Fruit fly (Drosophila melanogaster) whole organism, embryonic: ENCODE data around the gene qm.
A peak's percentile ranks its signal among the peaks of the same experiment; 100 is the strongest.

Source experiments
- CG1024 ChIP-seq: fragments of 200-800 bp; sonication (Bioruptor generic); IDR thresholded peaks from 2 replicates; pipeline ENCODE4 v1.3.6; 2022; ENCODE audit warnings: missing biosample characterization, missing genetic modification characterization
- CG11085 ChIP-seq: fragments of 200-800 bp; sonication (Bioruptor generic); IDR thresholded peaks from 2 replicates; pipeline ENCODE4 v1.3.6; 2022; ENCODE audit warnings: missing biosample characterization, missing genetic modification characterization
- CG12104 ChIP-seq: fragments of 200-800 bp; sonication (Bioruptor generic); optimal IDR thresholded peaks from 3 replicates; lab custom pipeline; 2016; ENCODE audit warnings: missing biosample characterization, missing genetic modification characterization
- CG12219 ChIP-seq: fragments of 200-800 bp; sonication (Bioruptor generic); optimal IDR thresholded peaks from 3 replicates; lab custom pipeline; 2018; ENCODE audit warnings: missing biosample characterization, mild to moderate bottlenecking, missing genetic modification characterization
- CG12659 ChIP-seq: fragments of 200-800 bp; sonication (Bioruptor generic); optimal IDR thresholded peaks from 3 replicates; lab custom pipeline; 2017; ENCODE audit warnings: mild to moderate bottlenecking, missing biosample characterization, missing genetic modification reagents, missing genetic modification characterization
- CG14014 ChIP-seq: fragments of 200-800 bp; sonication (Bioruptor generic); IDR thresholded peaks from 2 replicates; pipeline ENCODE4 v1.3.6; 2022; ENCODE audit warnings: missing biosample characterization, missing genetic modification characterization
- CG14667 ChIP-seq: fragments of 200-800 bp; sonication (Bioruptor generic); IDR thresholded peaks from 2 replicates; pipeline ENCODE4 v1.3.6; 2022; ENCODE audit warnings: missing biosample characterization, missing genetic modification characterization
- CG1647 ChIP-seq: fragments of 200-800 bp; sonication (Bioruptor generic); optimal IDR thresholded peaks from 3 replicates; lab custom pipeline; 2016; ENCODE audit warnings: missing biosample characterization, missing genetic modification characterization
- CG16813 ChIP-seq: fragments of 200-800 bp; sonication (Bioruptor generic); IDR thresholded peaks from 3 replicates; pipeline ENCODE4 v1.3.6; 2022; ENCODE audit warnings: missing biosample characterization, missing genetic modification characterization; ENCODE audit not compliant: partially characterized antibody
- CG17802 ChIP-seq: fragments of 200-800 bp; sonication (Bioruptor generic); optimal IDR thresholded peaks from 2 replicates; lab custom pipeline; 2018; ENCODE audit warnings: missing biosample characterization, mild to moderate bottlenecking, missing genetic modification characterization, moderate library complexity
- CG3281 ChIP-seq: fragments of 200-800 bp; sonication (Bioruptor generic); optimal IDR thresholded peaks from 3 replicates; lab custom pipeline; 2017; ENCODE audit warnings: missing biosample characterization, mild to moderate bottlenecking, missing genetic modification characterization
- CG3847 ChIP-seq: fragments of 200-800 bp; sonication (Bioruptor generic); IDR thresholded peaks from 2 replicates; pipeline ENCODE4 v1.3.6; 2022; ENCODE audit warnings: missing biosample characterization, missing genetic modification characterization
- CG8359 ChIP-seq: fragments of 200-800 bp; sonication (Bioruptor generic); optimal IDR thresholded peaks from 2 replicates; lab custom pipeline; 2017; ENCODE audit warnings: missing biosample characterization, mild to moderate bottlenecking, missing genetic modification characterization, borderline replicate concordance
- D ChIP-seq, 2 experiments: fragments of 200-800 bp in 1 of 2; fragments of >200 bp in 1 of 2; sonication (Bioruptor generic) in 1 of 2; optimal IDR thresholded peaks; 2 replicates in 1 of 2; 3 replicates in 1 of 2; lab custom pipeline; 2017; ENCODE audit warnings: mild to moderate bottlenecking in 1 of 2, missing biosample characterization in 1 of 2, missing genetic modification characterization in 1 of 2, missing genetic modification reagents in 1 of 2
- Dbx ChIP-seq: fragments of 200-800 bp; sonication (Bioruptor generic); IDR thresholded peaks from 3 replicates; pipeline ENCODE4 v1.3.6; 2022; ENCODE audit warnings: missing biosample characterization, missing genetic modification characterization
- Doc2 ChIP-seq: fragments of 200-800 bp; sonication (Bioruptor generic); IDR thresholded peaks from 2 replicates; pipeline ENCODE4 v1.3.6; 2022; ENCODE audit warnings: missing biosample characterization, missing genetic modification characterization
- Doc3 ChIP-seq: fragments of 200-800 bp; sonication (Bioruptor generic); IDR thresholded peaks from 3 replicates; pipeline ENCODE4 v1.3.6; 2022; ENCODE audit warnings: missing biosample characterization, missing genetic modification characterization; ENCODE audit not compliant: partially characterized antibody
- Dref ChIP-seq: fragments of 200-800 bp; sonication (Bioruptor generic); IDR thresholded peaks from 2 replicates; pipeline ENCODE4 v1.3.6; 2022; ENCODE audit warnings: missing biosample characterization, missing genetic modification characterization
- Drgx ChIP-seq: fragments of 200-800 bp; sonication (Bioruptor generic); IDR thresholded peaks from 2 replicates; pipeline ENCODE4 v1.3.6; 2022; ENCODE audit warnings: missing biosample characterization, missing genetic modification characterization
- GATAe ChIP-seq: fragments of 200-800 bp; sonication (Bioruptor generic); conservative IDR thresholded peaks from 2 replicates; pipeline ENCODE4 v1.3.6; 2022; ENCODE audit warnings: missing biosample characterization, missing genetic modification characterization
- HHEX ChIP-seq: fragments of 200-800 bp; sonication (Bioruptor generic); optimal IDR thresholded peaks from 3 replicates; lab custom pipeline; 2017; ENCODE audit warnings: missing biosample characterization, mild to moderate bottlenecking, missing genetic modification characterization, missing genetic modification reagents
- Lim3 ChIP-seq: fragments of 200-800 bp; sonication (Bioruptor generic); IDR thresholded peaks from 2 replicates; pipeline ENCODE4 v1.3.6; 2022; ENCODE audit warnings: missing biosample characterization, missing genetic modification characterization
- NC2α ChIP-seq: fragments of 200-800 bp; sonication (Bioruptor generic); optimal IDR thresholded peaks from 2 replicates; lab custom pipeline; 2016; ENCODE audit warnings: missing biosample characterization, missing genetic modification characterization
- Nf-YB ChIP-seq: fragments of 200-800 bp; sonication (Bioruptor generic); optimal IDR thresholded peaks from 3 replicates; lab custom pipeline; 2019; ENCODE audit warnings: missing biosample characterization, mild to moderate bottlenecking, missing genetic modification characterization, moderate library complexity
- Nf-YC ChIP-seq: fragments of 200-800 bp; optimal IDR thresholded peaks from 3 replicates; lab custom pipeline; 2019; ENCODE audit warnings: missing biosample characterization, mild to moderate bottlenecking, missing genetic modification characterization, moderate library complexity
- NfI ChIP-seq: fragments of 200-800 bp; sonication (Bioruptor generic); optimal IDR thresholded peaks from 3 replicates; lab custom pipeline; 2018; ENCODE audit warnings: missing biosample characterization, mild to moderate bottlenecking, missing genetic modification characterization, moderate library complexity
- Ptx1 ChIP-seq: fragments of 200-800 bp; sonication (Bioruptor generic); IDR thresholded peaks from 2 replicates; pipeline ENCODE4 v1.3.6; 2022; ENCODE audit warnings: missing biosample characterization, missing genetic modification characterization
- Sox100B ChIP-seq: fragments of 200-800 bp; sonication (Bioruptor generic); optimal IDR thresholded peaks from 3 replicates; lab custom pipeline; 2018; ENCODE audit warnings: missing biosample characterization, mild to moderate bottlenecking, missing genetic modification characterization
- Sry-δ ChIP-seq: fragments of 200-800 bp; sonication (Bioruptor generic); optimal IDR thresholded peaks from 2 replicates; lab custom pipeline; 2016; ENCODE audit warnings: missing biosample characterization, missing genetic modification characterization
- Tbp ChIP-seq: fragments of >200 bp; optimal IDR thresholded peaks from 2 replicates; lab custom pipeline; 2018; ENCODE audit warnings: missing biosample characterization, missing genetic modification characterization
- bcd ChIP-seq: fragments of 200-800 bp; sonication (Bioruptor generic); optimal IDR thresholded peaks from 2 replicates; lab custom pipeline; 2017; ENCODE audit warnings: missing biosample characterization, mild to moderate bottlenecking, missing genetic modification characterization
- bsh ChIP-seq, 2 experiments: fragments of 200-800 bp; sonication (Bioruptor generic); optimal IDR thresholded peaks; 2 replicates each; lab custom pipeline; 2017 to 2018; ENCODE audit warnings: mild to moderate bottlenecking in 2 of 2, missing biosample characterization in 2 of 2, missing genetic modification characterization in 2 of 2, moderate library complexity in 1 of 2
- chinmo ChIP-seq: fragments of 200-800 bp; sonication (Bioruptor generic); IDR thresholded peaks from 4 replicates; pipeline ENCODE4 v1.3.6; 2022; ENCODE audit warnings: missing biosample characterization, missing genetic modification characterization; ENCODE audit not compliant: partially characterized antibody
- ci ChIP-seq: fragments of 200-800 bp; sonication (Bioruptor generic); IDR thresholded peaks from 3 replicates; pipeline ENCODE4 v1.3.6; 2022; ENCODE audit warnings: missing biosample characterization, missing genetic modification characterization
- fd102C ChIP-seq: fragments of 200-800 bp; sonication (Bioruptor generic); optimal IDR thresholded peaks from 2 replicates; lab custom pipeline; 2018; ENCODE audit warnings: missing biosample characterization, mild to moderate bottlenecking, missing genetic modification characterization, moderate library complexity
- fd64A ChIP-seq: fragments of 200-800 bp; sonication (Bioruptor generic); optimal IDR thresholded peaks from 3 replicates; lab custom pipeline; 2018; ENCODE audit warnings: missing biosample characterization, mild to moderate bottlenecking, missing genetic modification characterization
- jigr1 ChIP-seq: fragments of 200-800 bp; sonication (Bioruptor generic); IDR thresholded peaks from 3 replicates; pipeline ENCODE4 v1.3.6; 2022; ENCODE audit warnings: missing biosample characterization, missing genetic modification characterization
- pan ChIP-seq, 4 experiments: fragments of >200 bp in 3 of 4; fragments of 200-800 bp in 1 of 4; sonication (Bioruptor generic) in 1 of 4; optimal IDR thresholded peaks in 3 of 4; IDR thresholded peaks in 1 of 4; 2 replicates each; pipeline versions ENCODE4 v1.3.6 to Lab custom; 2017 to 2022; ENCODE audit warnings: missing biosample characterization in 2 of 4, missing genetic modification characterization in 2 of 4, mixed read lengths in 1 of 4
- phol ChIP-seq: fragments of 200-800 bp; sonication (Bioruptor generic); optimal IDR thresholded peaks from 3 replicates; lab custom pipeline; 2018; ENCODE audit warnings: missing biosample characterization, mild to moderate bottlenecking, missing genetic modification characterization, moderate library complexity
- pnt ChIP-seq: fragments of 200-800 bp; sonication (Bioruptor generic); optimal IDR thresholded peaks from 3 replicates; lab custom pipeline; 2016; ENCODE audit warnings: missing biosample characterization, missing genetic modification characterization
- sens ChIP-seq: fragments of 200-800 bp; sonication (Bioruptor generic); peaks from one replicate; lab custom pipeline; 2016; ENCODE audit warnings: missing biosample characterization, missing genetic modification characterization
- sens-2 ChIP-seq: fragments of 200-800 bp; sonication (Bioruptor generic); IDR thresholded peaks from 2 replicates; pipeline ENCODE4 v1.3.6; 2022; ENCODE audit warnings: missing biosample characterization, missing genetic modification characterization
- seq ChIP-seq: fragments of 200-800 bp; sonication (Bioruptor generic); IDR thresholded peaks from 2 replicates; pipeline ENCODE4 v1.3.6; 2022; ENCODE audit warnings: missing biosample characterization, missing genetic modification characterization
- so ChIP-seq: fragments of 200-800 bp; sonication (Bioruptor generic); IDR thresholded peaks from 3 replicates; pipeline ENCODE4 v1.3.6; 2022; ENCODE audit warnings: missing biosample characterization, missing genetic modification characterization
- tio ChIP-seq: fragments of 200-800 bp; sonication (Bioruptor generic); optimal IDR thresholded peaks from 2 replicates; lab custom pipeline; 2017; ENCODE audit warnings: missing biosample characterization, missing genetic modification characterization, inconsistent platforms
- zen2 ChIP-seq: fragments of 200-800 bp; sonication (Bioruptor generic); IDR thresholded peaks from 3 replicates; pipeline ENCODE4 v1.3.6; 2022; ENCODE audit warnings: missing biosample characterization, missing genetic modification characterization; ENCODE audit not compliant: partially characterized antibody
- zf30C ChIP-seq: fragments of 200-800 bp; sonication (Bioruptor generic); optimal IDR thresholded peaks from 3 replicates; lab custom pipeline; 2018; ENCODE audit warnings: missing biosample characterization, mild to moderate bottlenecking, missing genetic modification characterization

The qm gene

DNA sequence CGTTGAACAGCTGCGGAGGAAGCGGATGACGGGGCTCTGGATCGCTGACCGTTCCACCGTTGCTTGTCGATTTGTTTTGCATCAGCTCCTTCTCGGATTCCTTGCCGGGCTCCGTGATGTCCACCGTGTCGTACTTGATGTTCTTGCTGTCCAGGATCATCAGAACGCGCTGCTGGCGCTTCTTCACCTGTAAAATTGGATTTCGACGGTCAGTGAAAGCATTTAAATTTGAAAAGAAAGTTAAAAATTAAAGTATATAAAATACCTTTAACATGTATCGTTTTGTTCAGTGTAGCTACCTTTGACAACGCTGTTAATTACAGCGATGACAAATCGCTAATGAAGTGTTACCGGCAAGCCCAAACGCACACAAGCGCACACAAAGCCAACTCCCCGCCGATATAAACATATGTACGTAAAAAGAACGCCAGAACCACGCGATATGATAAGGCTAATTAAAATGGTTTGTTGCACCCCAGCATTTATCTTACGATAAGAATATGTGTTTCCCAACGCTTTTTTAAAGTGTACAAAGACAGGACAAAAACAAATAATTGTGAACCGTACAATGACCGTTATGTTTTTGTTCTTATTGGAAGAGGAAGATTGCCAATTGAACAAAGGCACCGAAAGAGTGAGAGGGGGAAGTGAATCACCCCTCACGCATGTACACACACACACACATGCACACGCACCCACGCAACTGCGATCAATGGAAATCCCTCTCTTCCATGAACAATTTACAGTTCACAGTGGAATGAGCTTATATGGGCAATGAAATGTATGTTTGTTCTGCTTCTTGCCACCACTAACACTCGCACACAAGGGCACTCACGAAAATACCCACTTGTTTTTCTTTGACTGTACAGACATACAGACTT lies 19.9 kb downstream of the qm start (continued):
- TF ChIP-seq CG12104 = no peak
- TF ChIP-seq phol (tag; lab: Kevin White, UChicago) = peak; percentile 40
- peak; percentile 48 for TF ChIP-seq Sox100B (GFP tag; lab: Kevin White, UChicago)
- peak; percentile 2 for TF ChIP-seq CG12659 (GFP tag; lab: Kevin White, UChicago)
- no peak for TF ChIP-seq Drgx
- no peak for TF ChIP-seq Tbp (GFP tag; lab: Kevin White, UChicago)
- TF ChIP-seq NfI (GFP tag; lab: Kevin White, UChicago) = peak; percentile 21
- TF ChIP-seq GATAe (GFP tag; lab: Robert Waterston, UW) = 0 out of 2 replicates have a peak, but pooled peaks have one; percentile 31
- no peak for TF ChIP-seq CG3847
- TF ChIP-seq seq (GFP tag; lab: Robert Waterston, UW) = no peak
- no peak for TF ChIP-seq tio (GFP tag; lab: Kevin White, UChicago)
- peak; percentile 12 for TF ChIP-seq CG8359 (GFP tag; lab: Kevin White, UChicago)
- TF ChIP-seq CG11085 = no peak
- TF ChIP-seq Ptx1 = 0 out of 2 replicates have a peak, but pooled peaks have one; percentile 15
- peak; percentile 18 for TF ChIP-seq CG12219
- no peak for TF ChIP-seq NC2α (GFP tag; lab: Kevin White, UChicago)
- TF ChIP-seq zen2 (GFP tag; lab: Robert Waterston, UW) = no peak
- peak; percentile 48 for TF ChIP-seq zf30C (GFP tag; lab: Kevin White, UChicago)
- no peak for TF ChIP-seq Dref (GFP tag; lab: Robert Waterston, UW)
- 0 out of 3 replicates have a peak, but pooled peaks have one; percentile 5 for TF ChIP-seq Dbx (GFP tag; lab: Robert Waterston, UW)
- no peak for TF ChIP-seq pan (optimal IDR thresholded peaks at IDR 0.05; lab: Kevin White, UChicago)
- peak in 1 of 2 experiments; percentile 32 for TF ChIP-seq pan (GFP tag; optimal IDR thresholded peaks at IDR 0.05 in 1 of 2, IDR thresholded peaks at IDR 0.05 in 1 of 2)
- 0 out of 2 replicates have a peak, but pooled peaks have one; percentile 17 for TF ChIP-seq sens-2 (GFP tag; lab: Robert Waterston, UW)
- peak; percentile 80; the same call in 2 of the 3 replicates for TF ChIP-seq ci (GFP tag; lab: Robert Waterston, UW)
- TF ChIP-seq pnt (GFP tag; lab: Kevin White, UChicago) = no peak
- TF ChIP-seq jigr1 (GFP tag; lab: Robert Waterston, UW) = no peak
- TF ChIP-seq fd102C (GFP tag; lab: Kevin White, UChicago) = no peak
- peak; percentile 67 for TF ChIP-seq sens (GFP tag; lab: Kevin White, UChicago)
- TF ChIP-seq bsh (GFP tag; optimal IDR thresholded peaks at IDR 0.05; lab: Kevin White, UChicago) = peak in 1 of 2 experiments; percentile 37
- TF ChIP-seq CG14014 (GFP tag; lab: Robert Waterston, UW) = peak; percentile 24; the same call in 1 of the 2 replicates
- TF ChIP-seq so (GFP tag; lab: Robert Waterston, UW) = peak; percentile 61; the same call in 1 of the 3 replicates
- TF ChIP-seq bcd = peak; percentile 27
- peak; percentile 8; the same call in 1 of the 3 replicates for TF ChIP-seq CG16813 (GFP tag; lab: Robert Waterston, UW)
- TF ChIP-seq D (optimal IDR thresholded peaks at IDR 0.05; lab: Kevin White, UChicago) = peak; percentile 84
- TF ChIP-seq D (GFP tag; optimal IDR thresholded peaks at IDR 0.05; lab: Kevin White, UChicago) = no peak
- TF ChIP-seq Doc3 (GFP tag; lab: Robert Waterston, UW) = no peak
- no peak for TF ChIP-seq CG14667 (GFP tag; lab: Robert Waterston, UW)
- peak; percentile 31 for TF ChIP-seq Nf-YC (tag; lab: Kevin White, UChicago)
- no peak for TF ChIP-seq CG1024 (GFP tag; lab: Robert Waterston, UW)
- TF ChIP-seq CG1647 (GFP tag; lab: Kevin White, UChicago) = peak; percentile 21
- no peak for TF ChIP-seq fd64A (GFP tag; lab: Kevin White, UChicago)
- no peak for TF ChIP-seq Doc2
- TF ChIP-seq chinmo = peak; percentile 81; the same call in 2 of the 4 replicates
- no peak for TF ChIP-seq CG17802 (tag; lab: Kevin White, UChicago)
- TF ChIP-seq Sry-δ (GFP tag; lab: Kevin White, UChicago) = peak; percentile 19
- no peak for TF ChIP-seq Lim3
- TF ChIP-seq CG3281 (GFP tag; lab: Kevin White, UChicago) = peak; percentile 68
- TF ChIP-seq HHEX = peak; percentile 57
- no peak for TF ChIP-seq Nf-YB (GFP tag; lab: Kevin White, UChicago)
